Fruit fly (Drosophila melanogaster): ENCODE results near the gene Oseg5.

Oseg5 gene

dm6 chr2L:20811039-20811652 lies 24.5 kb downstream of the Oseg5 start (continued):
- TF ChIP-seq CG12942 (GFP tag; optimal IDR thresholded peaks at IDR 0.05) (peak; percentile 4), HHEX (GFP tag; optimal IDR thresholded peaks at IDR 0.05) (peak; percentile 19), hbn (GFP tag; IDR thresholded peaks at IDR 0.05; ENCODE audit: partially characterized antibody) (no peak), ind (GFP tag; optimal IDR thresholded peaks at IDR 0.05) (peak; percentile 21), cato (GFP tag; optimal IDR thresholded peaks at IDR 0.05; ENCODE audit: borderline replicate concordance) (peak; percentile 2), CG4707 (GFP tag; optimal IDR thresholded peaks at IDR 0.05) (no peak), CG11093 (GFP tag; IDR thresholded peaks at IDR 0.05) (peak; percentile 36; the same call in 1 of the 3 replicates), croc (GFP tag; conservative IDR thresholded peaks at IDR 0.05) (no peak), B-H2 (GFP tag; optimal IDR thresholded peaks at IDR 0.05) (no peak), MBD-R2 (GFP tag; IDR thresholded peaks at IDR 0.05) (no peak), CG7963 (GFP tag; IDR thresholded peaks at IDR 0.05; ENCODE audit: partially characterized antibody) (no peak), Nf-YA (GFP tag; IDR thresholded peaks at IDR 0.05) (no peak), gcm (GFP tag; optimal IDR thresholded peaks at IDR 0.05) (peak; percentile 22), Ada2b (GFP tag; IDR thresholded peaks at IDR 0.05) (no peak), CG11247 (GFP tag; IDR thresholded peaks at IDR 0.05) (no peak), tna (GFP tag; IDR thresholded peaks at IDR 0.05; ENCODE audit: partially characterized antibody) (no peak), sim (GFP tag; IDR thresholded peaks at IDR 0.05) (no peak), CG17802 (tag; optimal IDR thresholded peaks at IDR 0.05) (no peak), Taf1 (GFP tag; IDR thresholded peaks at IDR 0.05) (no peak), Lpt (GFP tag; optimal IDR thresholded peaks at IDR 0.05) (no peak), CG8478 (optimal IDR thresholded peaks at IDR 0.05) (no peak), az2 (GFP tag; optimal IDR thresholded peaks at IDR 0.05) (peak; percentile 45), gt (GFP tag; IDR thresholded peaks at IDR 0.05) (no peak), HLH3B (GFP tag; IDR thresholded peaks at IDR 0.05) (peak; percentile 39; the same call in 1 of the 2 replicates), CG11456 (GFP tag; IDR thresholded peaks at IDR 0.05) (no peak), z (GFP tag; IDR thresholded peaks at IDR 0.05) (no peak), Aef1 (GFP tag; IDR thresholded peaks at IDR 0.05) (0 out of 3 replicates have a peak, but pooled peaks have one; percentile 20), maf-S (GFP tag; optimal IDR thresholded peaks at IDR 0.05) (no peak), slp2 (GFP tag; optimal IDR thresholded peaks at IDR 0.05) (no peak), Hmr (GFP tag; optimal IDR thresholded peaks at IDR 0.05) (peak; percentile 42), Hr51 (GFP tag; optimal IDR thresholded peaks at IDR 0.05) (peak in 1 of 2 experiments; percentile 80), twi (tag; optimal IDR thresholded peaks at IDR 0.05) (no peak), run (tag; optimal IDR thresholded peaks at IDR 0.05) (no peak), crol (GFP tag; IDR thresholded peaks at IDR 0.05) (peak; percentile 82), fd96Cb (tag; optimal IDR thresholded peaks at IDR 0.05) (peak; percentile 39), Hmx (GFP tag; optimal IDR thresholded peaks at IDR 0.05) (no peak), CG5245 (GFP tag; optimal IDR thresholded peaks at IDR 0.05) (no peak), CG10654 (GFP tag; optimal IDR thresholded peaks at IDR 0.05) (no peak), Hr3 (GFP tag; optimal IDR thresholded peaks at IDR 0.05) (peak; percentile 21), kah (GFP tag; optimal IDR thresholded peaks at IDR 0.05) (no peak), CG14050 (GFP tag; IDR thresholded peaks at IDR 0.05) (peak; percentile 49), Ptx1 (GFP tag; IDR thresholded peaks at IDR 0.05) (peak; percentile 72), zen2 (GFP tag; IDR thresholded peaks at IDR 0.05; ENCODE audit: partially characterized antibody) (no peak), CG1602 (GFP tag; optimal IDR thresholded peaks at IDR 0.05) (peak; percentile 21), ara (GFP tag; IDR thresholded peaks at IDR 0.05) (no peak; the same call in 1 of the 2 replicates), CG9437 (GFP tag; optimal IDR thresholded peaks at IDR 0.05) (peak; percentile 38), Deaf1 (tag; optimal IDR thresholded peaks at IDR 0.05) (peak; percentile 42), CG10147 (GFP tag; optimal IDR thresholded peaks at IDR 0.05) (no peak), CG4282 (GFP tag; optimal IDR thresholded peaks at IDR 0.05) (no peak), GATAe (GFP tag; conservative IDR thresholded peaks at IDR 0.05) (no peak), cas (GFP tag; IDR thresholded peaks at IDR 0.05) (no peak)

Data from whole organism, embryonic.